Fruit fly (Drosophila melanogaster): ENCODE data around the gene PolI.

- no peak for TF ChIP-seq CG2116 (GFP tag; optimal IDR thresholded peaks at IDR 0.05)
- TF ChIP-seq lola (GFP tag; optimal IDR thresholded peaks at IDR 0.05) = no peak
- no peak for TF ChIP-seq CG12219 (GFP tag; optimal IDR thresholded peaks at IDR 0.05)
- TF ChIP-seq Fer1 (GFP tag; optimal IDR thresholded peaks at IDR 0.05) = no peak
- TF ChIP-seq CG8765 (GFP tag; IDR thresholded peaks at IDR 0.05) = no peak
- no peak for TF ChIP-seq CG17829 (tag; optimal IDR thresholded peaks at IDR 0.05)
- no peak for TF ChIP-seq ttk (GFP tag; IDR thresholded peaks at IDR 0.05)
- TF ChIP-seq CG6254 (GFP tag; optimal IDR thresholded peaks at IDR 0.05) = no peak
- no peak for TF ChIP-seq row (GFP tag; IDR thresholded peaks at IDR 0.05)
- no peak for TF ChIP-seq grau (tag; optimal IDR thresholded peaks at IDR 0.05)
These were observed 15.6 kb upstream of the PolI start, which contains the start of gene CG7800 for dm6 chr3R:8217727-8218126.
